Fruit fly (Drosophila melanogaster) whole organism, embryonic: ENCODE data around the gene LManIV.

Experiments
- Adf1 ChIP-seq: fragments of 200-800 bp; sonication (Bioruptor generic); IDR thresholded peaks from 2 replicates; pipeline ENCODE4 v1.3.6; 2022; ENCODE audit warnings: missing biosample characterization, missing genetic modification characterization
- Atf-2 ChIP-seq: fragments of 200-800 bp; sonication (Bioruptor generic); optimal IDR thresholded peaks from 2 replicates; lab custom pipeline; 2016; ENCODE audit warnings: missing biosample characterization, missing genetic modification characterization
- Awh ChIP-seq: fragments of 200-800 bp; sonication (Bioruptor generic); IDR thresholded peaks from 2 replicates; pipeline ENCODE4, ENCODE4 v1.3.6; 2022; ENCODE audit warnings: missing biosample characterization, missing genetic modification characterization
- B-H2 ChIP-seq: fragments of 200-800 bp; sonication (Bioruptor generic); optimal IDR thresholded peaks from 2 replicates; lab custom pipeline; 2018; ENCODE audit warnings: missing biosample characterization, mild to moderate bottlenecking, missing genetic modification characterization
- Blimp-1 ChIP-seq: fragments of 200-800 bp; sonication (Bioruptor generic); optimal IDR thresholded peaks from 3 replicates; lab custom pipeline; 2018; ENCODE audit warnings: missing biosample characterization, missing genetic modification characterization, mild to moderate bottlenecking, moderate library complexity, missing genetic modification reagents
- BtbVII ChIP-seq: fragments of 200-800 bp; sonication (Bioruptor generic); optimal IDR thresholded peaks from 3 replicates; lab custom pipeline; 2017; ENCODE audit warnings: missing biosample characterization, mild to moderate bottlenecking, missing genetic modification characterization
- CG11695 ChIP-seq: fragments of 200-800 bp; sonication (Bioruptor generic); IDR thresholded peaks from 3 replicates; pipeline ENCODE4 v1.3.6; 2022; ENCODE audit warnings: missing biosample characterization, missing genetic modification characterization
- CG12299 ChIP-seq: fragments of 200-800 bp; sonication (Bioruptor generic); optimal IDR thresholded peaks from 2 replicates; lab custom pipeline; 2018; ENCODE audit warnings: missing biosample characterization, mild to moderate bottlenecking, missing genetic modification characterization
- CG12391 ChIP-seq: fragments of 200-800 bp; sonication (Bioruptor generic); optimal IDR thresholded peaks from 3 replicates; lab custom pipeline; 2018; ENCODE audit warnings: missing biosample characterization, mild to moderate bottlenecking, missing genetic modification characterization, moderate library complexity
- CG13624 ChIP-seq: fragments of 200-800 bp; sonication (Bioruptor generic); optimal IDR thresholded peaks from 2 replicates; lab custom pipeline; 2016; ENCODE audit warnings: missing biosample characterization, missing genetic modification characterization
- CG14667 ChIP-seq: fragments of 200-800 bp; sonication (Bioruptor generic); IDR thresholded peaks from 2 replicates; pipeline ENCODE4 v1.3.6; 2022; ENCODE audit warnings: missing biosample characterization, missing genetic modification characterization
- CG15601 ChIP-seq: fragments of 200-800 bp; sonication (Bioruptor generic); optimal IDR thresholded peaks from 3 replicates; lab custom pipeline; 2019; ENCODE audit warnings: missing biosample characterization, mild to moderate bottlenecking, missing genetic modification characterization, moderate library complexity
- CG1603 ChIP-seq: fragments of 200-800 bp; sonication (Bioruptor generic); optimal IDR thresholded peaks from 2 replicates; lab custom pipeline; 2019; ENCODE audit warnings: missing biosample characterization, mild to moderate bottlenecking, missing genetic modification characterization, moderate library complexity
- CG16779 ChIP-seq: fragments of 200-800 bp; sonication (Bioruptor generic); IDR thresholded peaks from 2 replicates; pipeline ENCODE4 v1.3.6; 2022; ENCODE audit warnings: missing biosample characterization, missing genetic modification characterization
- CG17829 ChIP-seq: fragments of 200-800 bp; optimal IDR thresholded peaks from 2 replicates; lab custom pipeline; 2019; ENCODE audit warnings: missing biosample characterization, mild to moderate bottlenecking, missing genetic modification characterization, moderate library complexity
- CG2116 ChIP-seq: fragments of 200-800 bp; sonication (Bioruptor generic); optimal IDR thresholded peaks from 3 replicates; lab custom pipeline; 2018; ENCODE audit warnings: missing biosample characterization, mild to moderate bottlenecking, missing genetic modification characterization
- CG2199 ChIP-seq: fragments of 200-800 bp; sonication (Bioruptor generic); IDR thresholded peaks from 3 replicates; pipeline ENCODE4 v1.3.6; 2022; ENCODE audit warnings: missing biosample characterization, missing genetic modification characterization
- CG33557 ChIP-seq: fragments of 200-800 bp; sonication (Bioruptor generic); optimal IDR thresholded peaks from 2 replicates; lab custom pipeline; 2019; ENCODE audit warnings: missing biosample characterization, mild to moderate bottlenecking, missing genetic modification characterization, moderate library complexity
- CG3847 ChIP-seq: fragments of 200-800 bp; sonication (Bioruptor generic); IDR thresholded peaks from 2 replicates; pipeline ENCODE4 v1.3.6; 2022; ENCODE audit warnings: missing biosample characterization, missing genetic modification characterization
- CG4730 ChIP-seq: fragments of 200-800 bp; sonication (Bioruptor generic); IDR thresholded peaks from 2 replicates; pipeline ENCODE4 v1.3.6; 2022; ENCODE audit warnings: missing biosample characterization, missing genetic modification characterization
- CG7357 ChIP-seq: fragments of 200-800 bp; sonication (Bioruptor generic); IDR thresholded peaks from 3 replicates; pipeline ENCODE4 v1.3.6; 2022; ENCODE audit warnings: missing biosample characterization, missing genetic modification characterization
- CG7556 ChIP-seq: fragments of 200-800 bp; sonication (Bioruptor generic); optimal IDR thresholded peaks from 2 replicates; lab custom pipeline; 2017; ENCODE audit warnings: missing biosample characterization, mild to moderate bottlenecking, missing genetic modification characterization
- CG7839 ChIP-seq: fragments of 200-800 bp; sonication (Bioruptor generic); optimal IDR thresholded peaks from 3 replicates; lab custom pipeline; 2018; ENCODE audit warnings: missing biosample characterization, mild to moderate bottlenecking, missing genetic modification characterization, moderate library complexity
- Dfd ChIP-seq, 2 experiments: fragments of >200 bp; optimal IDR thresholded peaks; 2 replicates each; lab custom pipeline; 2017; ENCODE audit warnings: missing biosample characterization in 2 of 2, missing genetic modification characterization in 2 of 2
- Dll ChIP-seq: fragments of 200-800 bp; sonication (Bioruptor generic); IDR thresholded peaks from 4 replicates; pipeline ENCODE4 v1.3.6; 2022; ENCODE audit warnings: missing biosample characterization, missing genetic modification characterization; ENCODE audit not compliant: partially characterized antibody
- Dref ChIP-seq: fragments of 200-800 bp; sonication (Bioruptor generic); IDR thresholded peaks from 2 replicates; pipeline ENCODE4 v1.3.6; 2022; ENCODE audit warnings: missing biosample characterization, missing genetic modification characterization
- Fer1 ChIP-seq: fragments of 200-800 bp; sonication (Bioruptor generic); optimal IDR thresholded peaks from 2 replicates; lab custom pipeline; 2017; ENCODE audit warnings: missing biosample characterization, mild to moderate bottlenecking, missing genetic modification characterization
- GATAe ChIP-seq: fragments of 200-800 bp; sonication (Bioruptor generic); conservative IDR thresholded peaks from 2 replicates; pipeline ENCODE4 v1.3.6; 2022; ENCODE audit warnings: missing biosample characterization, missing genetic modification characterization
- Hmr ChIP-seq: fragments of 200-800 bp; sonication (Bioruptor generic); optimal IDR thresholded peaks from 3 replicates; lab custom pipeline; 2017; ENCODE audit warnings: mild to moderate bottlenecking, missing biosample characterization, missing genetic modification reagents, missing genetic modification characterization
- Hr78 ChIP-seq, 2 experiments: fragments of 200-800 bp in 1 of 2; fragments of >200 bp in 1 of 2; sonication (Bioruptor generic) in 1 of 2; optimal IDR thresholded peaks; 2 replicates each; lab custom pipeline; 2017 to 2019; ENCODE audit warnings: missing biosample characterization in 2 of 2, missing genetic modification characterization in 2 of 2, mild to moderate bottlenecking in 1 of 2, moderate library complexity in 1 of 2
- MESR4 ChIP-seq: fragments of 200-800 bp; sonication (Bioruptor generic); optimal IDR thresholded peaks from 2 replicates; lab custom pipeline; 2018; ENCODE audit warnings: missing biosample characterization, mild to moderate bottlenecking, missing genetic modification characterization, moderate library complexity
- MTF-1 ChIP-seq: fragments of 200-800 bp; sonication (Bioruptor generic); optimal IDR thresholded peaks from 2 replicates; lab custom pipeline; 2018; ENCODE audit warnings: missing biosample characterization, mild to moderate bottlenecking, missing genetic modification characterization, borderline replicate concordance
- NK7.1 ChIP-seq: fragments of 200-800 bp; sonication (Bioruptor generic); optimal IDR thresholded peaks from 3 replicates; lab custom pipeline; 2016; ENCODE audit warnings: missing biosample characterization, missing genetic modification characterization
- Nf-YB ChIP-seq: fragments of 200-800 bp; sonication (Bioruptor generic); optimal IDR thresholded peaks from 3 replicates; lab custom pipeline; 2019; ENCODE audit warnings: missing biosample characterization, mild to moderate bottlenecking, missing genetic modification characterization, moderate library complexity
- NfI ChIP-seq: fragments of 200-800 bp; sonication (Bioruptor generic); optimal IDR thresholded peaks from 3 replicates; lab custom pipeline; 2018; ENCODE audit warnings: missing biosample characterization, mild to moderate bottlenecking, missing genetic modification characterization, moderate library complexity
- Stat92E ChIP-seq, 3 experiments: fragments of >200 bp in 2 of 3; fragments of 200-800 bp in 1 of 3; sonication (Bioruptor generic) in 1 of 3; optimal IDR thresholded peaks; 2 replicates each; lab custom pipeline; 2017 to 2019; ENCODE audit warnings: missing biosample characterization in 3 of 3, missing genetic modification characterization in 3 of 3, mild to moderate bottlenecking in 1 of 3, moderate library complexity in 1 of 3
- btn ChIP-seq: fragments of 200-800 bp; sonication (Bioruptor generic); optimal IDR thresholded peaks from 2 replicates; lab custom pipeline; 2016; ENCODE audit warnings: missing biosample characterization, missing genetic modification characterization
- cg ChIP-seq: fragments of 200-800 bp; sonication (Bioruptor generic); optimal IDR thresholded peaks from 3 replicates; lab custom pipeline; 2019; ENCODE audit warnings: missing biosample characterization, mild to moderate bottlenecking, missing genetic modification characterization, moderate library complexity
- chinmo ChIP-seq: fragments of 200-800 bp; sonication (Bioruptor generic); IDR thresholded peaks from 4 replicates; pipeline ENCODE4 v1.3.6; 2022; ENCODE audit warnings: missing biosample characterization, missing genetic modification characterization; ENCODE audit not compliant: partially characterized antibody
- ci ChIP-seq: fragments of 200-800 bp; sonication (Bioruptor generic); IDR thresholded peaks from 3 replicates; pipeline ENCODE4 v1.3.6; 2022; ENCODE audit warnings: missing biosample characterization, missing genetic modification characterization
- dmrt99B ChIP-seq: fragments of 200-800 bp; sonication (Bioruptor generic); optimal IDR thresholded peaks from 2 replicates; lab custom pipeline; 2018; ENCODE audit warnings: missing biosample characterization, mild to moderate bottlenecking, missing genetic modification characterization, moderate library complexity
- dpn ChIP-seq, 2 experiments: fragments of 200-800 bp; sonication (Bioruptor generic); optimal IDR thresholded peaks; 3 replicates each; lab custom pipeline; 2016; ENCODE audit warnings: missing biosample characterization in 2 of 2, missing genetic modification characterization in 2 of 2
- fd102C ChIP-seq: fragments of 200-800 bp; sonication (Bioruptor generic); optimal IDR thresholded peaks from 2 replicates; lab custom pipeline; 2018; ENCODE audit warnings: missing biosample characterization, mild to moderate bottlenecking, missing genetic modification characterization, moderate library complexity
- grn ChIP-seq: fragments of 200-800 bp; sonication (Bioruptor generic); optimal IDR thresholded peaks from 3 replicates; lab custom pipeline; 2017; ENCODE audit warnings: missing biosample characterization, missing genetic modification characterization
- insv ChIP-seq, 2 experiments: fragments of 200-800 bp; sonication (Bioruptor generic); optimal IDR thresholded peaks; 3 replicates each; lab custom pipeline; 2016 to 2018; ENCODE audit warnings: missing biosample characterization in 2 of 2, missing genetic modification characterization in 2 of 2
- kay ChIP-seq: fragments of 200-800 bp; sonication (Bioruptor generic); optimal IDR thresholded peaks from 2 replicates; lab custom pipeline; 2016; ENCODE audit warnings: missing biosample characterization, missing genetic modification characterization
- pb ChIP-seq: fragments of 200-800 bp; sonication (Bioruptor generic); optimal IDR thresholded peaks from 3 replicates; lab custom pipeline; 2016; ENCODE audit warnings: missing biosample characterization, missing genetic modification characterization
- pho ChIP-seq: fragments of 200-800 bp; sonication (Bioruptor generic); optimal IDR thresholded peaks from 2 replicates; lab custom pipeline; 2016; ENCODE audit warnings: missing biosample characterization, missing genetic modification characterization
- tgo ChIP-seq: fragments of 200-800 bp; sonication (Bioruptor generic); IDR thresholded peaks from 3 replicates; pipeline ENCODE4 v1.3.6; 2022; ENCODE audit warnings: missing biosample characterization, missing genetic modification characterization
- z ChIP-seq: fragments of 200-800 bp; sonication (Bioruptor generic); IDR thresholded peaks from 3 replicates; pipeline ENCODE4 v1.3.6; 2022; ENCODE audit warnings: missing biosample characterization, missing genetic modification characterization

Gene LManIV

dm6 chr2L:8738253-8738665 lies 33.9 kb downstream of the LManIV start (continued):
- no peak for TF ChIP-seq z (GFP tag; lab: Robert Waterston, UW)
- TF ChIP-seq CG7556 (GFP tag; lab: Kevin White, UChicago) = peak; percentile 38
- peak; percentile 9 for TF ChIP-seq BtbVII (GFP tag; lab: Kevin White, UChicago)
- TF ChIP-seq CG2199 = no peak
- TF ChIP-seq GATAe (GFP tag; lab: Robert Waterston, UW) = peak; percentile 91
- TF ChIP-seq fd102C (GFP tag; lab: Kevin White, UChicago) = no peak
- peak; percentile 48 for TF ChIP-seq cg (GFP tag; lab: Kevin White, UChicago)
- TF ChIP-seq CG11695 (GFP tag; lab: Robert Waterston, UW) = peak; percentile 37; the same call in 1 of the 3 replicates
- no peak for TF ChIP-seq kay (GFP tag; lab: Kevin White, UChicago)
- TF ChIP-seq chinmo (GFP tag; lab: Robert Waterston, UW) = 0 out of 4 replicates have a peak, but pooled peaks have one; percentile 33
- no peak for TF ChIP-seq btn
- peak; percentile 51; the same call in 1 of the 2 replicates for TF ChIP-seq Adf1 (GFP tag; lab: Robert Waterston, UW)
- no peak for TF ChIP-seq insv (GFP tag; optimal IDR thresholded peaks at IDR 0.05; lab: Kevin White, UChicago)
- TF ChIP-seq pb (GFP tag; lab: Kevin White, UChicago) = no peak
- peak; percentile 29 to 30 for TF ChIP-seq dpn (GFP tag; optimal IDR thresholded peaks at IDR 0.05; lab: Kevin White, UChicago)
- peak; percentile 60 for TF ChIP-seq Fer1
- peak; percentile 80 for TF ChIP-seq ci (GFP tag; lab: Robert Waterston, UW)
- TF ChIP-seq Hr78 (GFP tag; optimal IDR thresholded peaks at IDR 0.05; lab: Kevin White, UChicago) = no peak
- peak; percentile 43 for TF ChIP-seq CG3847 (GFP tag; lab: Robert Waterston, UW)
- peak; percentile 47 for TF ChIP-seq CG7839 (tag; lab: Kevin White, UChicago)
- TF ChIP-seq Hmr = peak; percentile 66
- no peak for TF ChIP-seq CG12299 (tag; lab: Kevin White, UChicago)
- no peak for TF ChIP-seq MESR4 (GFP tag; lab: Kevin White, UChicago)
- TF ChIP-seq Stat92E (GFP tag; optimal IDR thresholded peaks at IDR 0.05; lab: Kevin White, UChicago) = no peak
- TF ChIP-seq Dref (GFP tag; lab: Robert Waterston, UW) = no peak
- TF ChIP-seq Blimp-1 = peak; percentile 36
- TF ChIP-seq Dfd (GFP tag; optimal IDR thresholded peaks at IDR 0.05; lab: Kevin White, UChicago) = no peak
- no peak for TF ChIP-seq B-H2 (GFP tag; lab: Kevin White, UChicago)
- peak; percentile 58 for TF ChIP-seq Awh (GFP tag; lab: Robert Waterston, UW)
- peak; percentile 18 for TF ChIP-seq CG2116 (GFP tag; lab: Kevin White, UChicago)
- peak; percentile 18 for TF ChIP-seq CG17829 (tag; lab: Kevin White, UChicago)
- no peak for TF ChIP-seq Atf-2
- no peak; the same call in 1 of the 2 replicates for TF ChIP-seq CG16779 (GFP tag; lab: Robert Waterston, UW)
- TF ChIP-seq CG15601 = peak; percentile 11
- no peak for TF ChIP-seq Nf-YB (GFP tag; lab: Kevin White, UChicago)
- TF ChIP-seq CG12391 (tag; lab: Kevin White, UChicago) = peak; percentile 47
- TF ChIP-seq pho (GFP tag; lab: Kevin White, UChicago) = peak; percentile 15
- no peak for TF ChIP-seq tgo (GFP tag; lab: Robert Waterston, UW)
- TF ChIP-seq NfI (GFP tag; lab: Kevin White, UChicago) = peak; percentile 49
- peak; percentile 51 for TF ChIP-seq dmrt99B (tag; lab: Kevin White, UChicago)
- peak; percentile 78 for TF ChIP-seq grn (GFP tag; lab: Kevin White, UChicago)
- TF ChIP-seq NK7.1 (GFP tag; lab: Kevin White, UChicago) = no peak
- no peak for TF ChIP-seq CG14667 (GFP tag; lab: Robert Waterston, UW)
- no peak for TF ChIP-seq CG13624 (GFP tag; lab: Kevin White, UChicago)
- 0 out of 3 replicates have a peak, but pooled peaks have one; percentile 26 for TF ChIP-seq CG7357
- peak; percentile 45 for TF ChIP-seq CG1603 (tag; lab: Kevin White, UChicago)
- TF ChIP-seq MTF-1 (GFP tag; lab: Kevin White, UChicago) = no peak
- TF ChIP-seq CG33557 = no peak
- TF ChIP-seq Dll (GFP tag; lab: Robert Waterston, UW) = no peak
- TF ChIP-seq CG4730 = 0 out of 2 replicates have a peak, but pooled peaks have one; percentile 33
